Fruit fly (Drosophila melanogaster) Kc167 (cell line): ENCODE results near the gene RpS5a.

Experiments
- Myc ChIP-seq: fragments of >200 bp; optimal IDR thresholded peaks from 2 replicates; lab custom pipeline; 2017; ENCODE audit warnings: missing external identifiers
- Sin3A ChIP-seq: fragments of >200 bp; optimal IDR thresholded peaks from 2 replicates; lab custom pipeline; 2018; ENCODE audit warnings: missing external identifiers
- h ChIP-seq: fragments of >200 bp; optimal IDR thresholded peaks from 3 replicates; lab custom pipeline; 2018; ENCODE audit warnings: missing external identifiers
- insv ChIP-seq: fragments of >200 bp; optimal IDR thresholded peaks from 3 replicates; lab custom pipeline; 2018; ENCODE audit warnings: missing external identifiers
- psq ChIP-seq: fragments of >200 bp; optimal IDR thresholded peaks from 2 replicates; lab custom pipeline; 2017; ENCODE audit warnings: missing external identifiers
- ttk ChIP-seq: sonication (Bioruptor generic); optimal IDR thresholded peaks from 2 replicates; lab custom pipeline; 2017; ENCODE audit warnings: missing external identifiers

Gene RpS5a

dm6 chrX:17110556-17111177, 37.4 kb downstream of the RpS5a start:
- TF ChIP-seq insv (lab: Kevin White, UChicago) (no peak), Sin3A (lab: Kevin White, UChicago) (no peak), h (lab: Kevin White, UChicago) (no peak), psq (lab: Kevin White, UChicago) (no peak), Myc (lab: Kevin White, UChicago) (no peak), ttk (no peak)

- TF ChIP-seq insv (lab: Kevin White, UChicago) (no peak), Myc (lab: Kevin White, UChicago) (no peak), psq (lab: Kevin White, UChicago) (no peak), ttk (no peak), Sin3A (lab: Kevin White, UChicago) (no peak), h (lab: Kevin White, UChicago) (no peak)
Observed at dm6 chrX:17109673-17110072, 38.4 kb downstream of the RpS5a start.

- TF ChIP-seq ttk, result no peak
- no peak for TF ChIP-seq h (lab: Kevin White, UChicago)
- TF ChIP-seq Sin3A (lab: Kevin White, UChicago), result no peak
- no peak for TF ChIP-seq insv (lab: Kevin White, UChicago)
- TF ChIP-seq psq (lab: Kevin White, UChicago), result no peak
- no peak for TF ChIP-seq Myc (lab: Kevin White, UChicago)
Observed at dm6 chrX:17108000-17108399, 40.1 kb downstream of the RpS5a start.

dm6 chrX:17107401-17107916, 40.6 kb downstream of the RpS5a start, which contains the start of gene CG5004:
Gene CG5004, plus strand, starts transcription at chrX:17107582.
- TF ChIP-seq ttk (no peak), Myc (lab: Kevin White, UChicago) (no peak), psq (lab: Kevin White, UChicago) (no peak), Sin3A (lab: Kevin White, UChicago) (no peak), h (lab: Kevin White, UChicago) (no peak), insv (lab: Kevin White, UChicago) (no peak)

- TF ChIP-seq insv (lab: Kevin White, UChicago), result no peak
- no peak for TF ChIP-seq Myc (lab: Kevin White, UChicago)
- TF ChIP-seq Sin3A (lab: Kevin White, UChicago), result no peak
- no peak for TF ChIP-seq ttk
Observed at dm6 chrX:17106153-17106700, 41.8 kb downstream of the RpS5a start.

dm6 chrX:17105707-17106106, 42.4 kb downstream of the RpS5a start, which contains the start of gene Arpc3B:
Gene Arpc3B, minus strand, starts transcription at chrX:17105852.
- no peak for TF ChIP-seq Sin3A (lab: Kevin White, UChicago)
- TF ChIP-seq h (lab: Kevin White, UChicago), result no peak
- no peak for TF ChIP-seq psq (lab: Kevin White, UChicago)
- TF ChIP-seq ttk, result no peak
- TF ChIP-seq insv (lab: Kevin White, UChicago), result no peak
- no peak for TF ChIP-seq Myc (lab: Kevin White, UChicago)

- TF ChIP-seq psq (lab: Kevin White, UChicago) (no peak), Myc (lab: Kevin White, UChicago) (no peak), h (lab: Kevin White, UChicago) (no peak), Sin3A (lab: Kevin White, UChicago) (no peak), ttk (no peak), insv (lab: Kevin White, UChicago) (no peak)
Observed at dm6 chrX:17093900-17094446, 54.1 kb downstream of the RpS5a start.
